Fruit fly (Drosophila melanogaster) whole organism, embryonic: Measurements from ENCODE around the gene CG1764.

ENCODE experiments used
- ATbp ChIP-seq: fragments of 200-800 bp; sonication (Bioruptor generic); optimal IDR thresholded peaks from 2 replicates; lab custom pipeline; 2017; ENCODE audit warnings: missing biosample characterization, mild to moderate bottlenecking, missing genetic modification characterization, missing genetic modification reagents
- Atf-2 ChIP-seq: fragments of 200-800 bp; sonication (Bioruptor generic); optimal IDR thresholded peaks from 2 replicates; lab custom pipeline; 2016; ENCODE audit warnings: missing biosample characterization, missing genetic modification characterization
- Bdp1 ChIP-seq: fragments of 200-800 bp; sonication (Bioruptor generic); optimal IDR thresholded peaks from 3 replicates; lab custom pipeline; 2016; ENCODE audit warnings: missing biosample characterization, missing genetic modification characterization
- Bgb ChIP-seq: fragments of 200-800 bp; sonication (Bioruptor generic); IDR thresholded peaks from 2 replicates; pipeline ENCODE4 v1.3.6; 2022; ENCODE audit warnings: missing biosample characterization, missing genetic modification characterization; ENCODE audit not compliant: partially characterized antibody
- CG10462 ChIP-seq: fragments of 200-800 bp; sonication (Bioruptor generic); optimal IDR thresholded peaks from 2 replicates; lab custom pipeline; 2016; ENCODE audit warnings: missing biosample characterization, missing genetic modification characterization
- CG12219 ChIP-seq: fragments of 200-800 bp; sonication (Bioruptor generic); optimal IDR thresholded peaks from 3 replicates; lab custom pipeline; 2018; ENCODE audit warnings: missing biosample characterization, mild to moderate bottlenecking, missing genetic modification characterization
- CG13123 ChIP-seq: fragments of 200-800 bp; sonication (Bioruptor generic); optimal IDR thresholded peaks from 2 replicates; lab custom pipeline; 2016; ENCODE audit warnings: missing biosample characterization, missing genetic modification characterization
- CG15011 ChIP-seq: fragments of 200-800 bp; sonication (Bioruptor generic); optimal IDR thresholded peaks from 3 replicates; lab custom pipeline; 2018; ENCODE audit warnings: missing biosample characterization, mild to moderate bottlenecking, missing genetic modification characterization
- CG2116 ChIP-seq: fragments of 200-800 bp; sonication (Bioruptor generic); optimal IDR thresholded peaks from 3 replicates; lab custom pipeline; 2018; ENCODE audit warnings: missing biosample characterization, mild to moderate bottlenecking, missing genetic modification characterization
- CG2678 ChIP-seq: fragments of 200-800 bp; sonication (Bioruptor generic); optimal IDR thresholded peaks from 3 replicates; lab custom pipeline; 2019; ENCODE audit warnings: missing biosample characterization, mild to moderate bottlenecking, missing genetic modification characterization, moderate library complexity
- CG30403 ChIP-seq: fragments of 200-800 bp; sonication (Bioruptor generic); optimal IDR thresholded peaks from 3 replicates; lab custom pipeline; 2016; ENCODE audit warnings: missing biosample characterization, missing genetic modification characterization
- CG31441 ChIP-seq: fragments of 200-800 bp; sonication (Bioruptor generic); IDR thresholded peaks from 2 replicates; pipeline ENCODE4 v1.3.6; 2022; ENCODE audit warnings: missing biosample characterization, missing genetic modification characterization
- CG32767 ChIP-seq: fragments of 200-800 bp; sonication (Bioruptor generic); IDR thresholded peaks from 2 replicates; pipeline ENCODE4 v1.3.6; 2022; ENCODE audit warnings: missing biosample characterization, missing genetic modification characterization
- CG3281 ChIP-seq: fragments of 200-800 bp; sonication (Bioruptor generic); optimal IDR thresholded peaks from 3 replicates; lab custom pipeline; 2017; ENCODE audit warnings: missing biosample characterization, mild to moderate bottlenecking, missing genetic modification characterization
- CG34224 ChIP-seq: fragments of 200-800 bp; sonication (Bioruptor generic); IDR thresholded peaks from 3 replicates; pipeline ENCODE4 v1.3.6; 2022; ENCODE audit warnings: missing biosample characterization, missing genetic modification characterization; ENCODE audit not compliant: partially characterized antibody
- CG34376 ChIP-seq: fragments of 200-800 bp; sonication (Bioruptor generic); optimal IDR thresholded peaks from 2 replicates; lab custom pipeline; 2018; ENCODE audit warnings: missing biosample characterization, mild to moderate bottlenecking, missing genetic modification characterization
- CG4282 ChIP-seq: fragments of 200-800 bp; sonication (Bioruptor generic); optimal IDR thresholded peaks from 2 replicates; lab custom pipeline; 2016; ENCODE audit warnings: missing biosample characterization, missing genetic modification characterization
- CG4404 ChIP-seq: fragments of 200-800 bp; sonication (Bioruptor generic); IDR thresholded peaks from 2 replicates; pipeline ENCODE4 v1.3.6; 2022; ENCODE audit warnings: missing biosample characterization, missing genetic modification characterization
- CG4730 ChIP-seq: fragments of 200-800 bp; sonication (Bioruptor generic); IDR thresholded peaks from 2 replicates; pipeline ENCODE4 v1.3.6; 2022; ENCODE audit warnings: missing biosample characterization, missing genetic modification characterization
- CG5180 ChIP-seq: fragments of 200-800 bp; sonication (Bioruptor generic); optimal IDR thresholded peaks from 3 replicates; lab custom pipeline; 2017; ENCODE audit warnings: missing biosample characterization, missing genetic modification characterization, mild to moderate bottlenecking, moderate library complexity, missing genetic modification reagents
- CG5245 ChIP-seq: fragments of 200-800 bp; sonication (Bioruptor generic); optimal IDR thresholded peaks from 3 replicates; lab custom pipeline; 2016; ENCODE audit warnings: missing biosample characterization, missing genetic modification characterization
- CG6272 ChIP-seq: fragments of 200-800 bp; sonication (Bioruptor generic); IDR thresholded peaks from 2 replicates; pipeline ENCODE4 v1.3.6; 2022; ENCODE audit warnings: missing biosample characterization, missing genetic modification characterization
- CG6813 ChIP-seq: fragments of 200-800 bp; sonication (Bioruptor generic); optimal IDR thresholded peaks from 2 replicates; lab custom pipeline; 2017; ENCODE audit warnings: missing biosample characterization, missing genetic modification characterization, mild to moderate bottlenecking, moderate library complexity, missing genetic modification reagents
- CG7357 ChIP-seq: fragments of 200-800 bp; sonication (Bioruptor generic); IDR thresholded peaks from 3 replicates; pipeline ENCODE4 v1.3.6; 2022; ENCODE audit warnings: missing biosample characterization, missing genetic modification characterization
- CG9797 ChIP-seq: fragments of 200-800 bp; sonication (Bioruptor generic); optimal IDR thresholded peaks from 3 replicates; lab custom pipeline; 2018; ENCODE audit warnings: missing biosample characterization, mild to moderate bottlenecking, missing genetic modification characterization
- Dll ChIP-seq: fragments of 200-800 bp; sonication (Bioruptor generic); IDR thresholded peaks from 4 replicates; pipeline ENCODE4 v1.3.6; 2022; ENCODE audit warnings: missing biosample characterization, missing genetic modification characterization; ENCODE audit not compliant: partially characterized antibody
- Fer1 ChIP-seq: fragments of 200-800 bp; sonication (Bioruptor generic); optimal IDR thresholded peaks from 2 replicates; lab custom pipeline; 2017; ENCODE audit warnings: missing biosample characterization, mild to moderate bottlenecking, missing genetic modification characterization
- HLH3B ChIP-seq: fragments of 200-800 bp; sonication (Bioruptor generic); IDR thresholded peaks from 2 replicates; pipeline ENCODE4 v1.3.6; 2022; ENCODE audit warnings: missing biosample characterization, missing genetic modification characterization
- Hmr ChIP-seq: fragments of 200-800 bp; sonication (Bioruptor generic); optimal IDR thresholded peaks from 3 replicates; lab custom pipeline; 2017; ENCODE audit warnings: mild to moderate bottlenecking, missing biosample characterization, missing genetic modification reagents, missing genetic modification characterization
- Meics ChIP-seq: fragments of 200-800 bp; sonication (Bioruptor generic); optimal IDR thresholded peaks from 2 replicates; lab custom pipeline; 2017; ENCODE audit warnings: missing biosample characterization, mild to moderate bottlenecking, missing genetic modification characterization
- TFAM ChIP-seq: fragments of 200-800 bp; sonication (Bioruptor generic); optimal IDR thresholded peaks from 2 replicates; lab custom pipeline; 2017; ENCODE audit warnings: missing biosample characterization, missing genetic modification characterization, inconsistent platforms
- amos ChIP-seq: fragments of 200-800 bp; sonication (Bioruptor generic); IDR thresholded peaks from 2 replicates; pipeline ENCODE4 v1.3.6; 2022; ENCODE audit warnings: missing biosample characterization, missing genetic modification characterization; ENCODE audit not compliant: partially characterized antibody
- cad ChIP-seq: fragments of >200 bp; optimal IDR thresholded peaks from 2 replicates; lab custom pipeline; 2017; ENCODE audit warnings: missing biosample characterization, missing genetic modification characterization
- crc ChIP-seq: fragments of 200-800 bp; sonication (Bioruptor generic); optimal IDR thresholded peaks from 2 replicates; lab custom pipeline; 2016; ENCODE audit warnings: missing biosample characterization, missing genetic modification characterization
- cwo ChIP-seq: fragments of 200-800 bp; sonication (Bioruptor generic); optimal IDR thresholded peaks from 3 replicates; lab custom pipeline; 2017; ENCODE audit warnings: missing biosample characterization, missing genetic modification characterization, mild to moderate bottlenecking, moderate library complexity, missing genetic modification reagents
- gcm ChIP-seq: fragments of 200-800 bp; sonication (Bioruptor generic); optimal IDR thresholded peaks from 2 replicates; lab custom pipeline; 2019; ENCODE audit warnings: missing biosample characterization, mild to moderate bottlenecking, missing genetic modification characterization, moderate library complexity
- ham ChIP-seq: fragments of 200-800 bp; sonication (Bioruptor generic); IDR thresholded peaks from 2 replicates; pipeline ENCODE4 v1.3.6; 2022; ENCODE audit warnings: missing biosample characterization, missing genetic modification characterization
- hkb ChIP-seq, 2 experiments: fragments of 200-800 bp in 1 of 2; fragments of >200 bp in 1 of 2; sonication (Bioruptor generic) in 1 of 2; IDR thresholded peaks in 1 of 2; optimal IDR thresholded peaks in 1 of 2; 2 replicates each; pipeline versions ENCODE4 v1.3.6 to Lab custom; 2017 to 2022; ENCODE audit warnings: missing biosample characterization in 1 of 2, missing genetic modification characterization in 1 of 2
- ind ChIP-seq: fragments of 200-800 bp; sonication (Bioruptor generic); optimal IDR thresholded peaks from 3 replicates; lab custom pipeline; 2016; ENCODE audit warnings: missing biosample characterization, missing genetic modification characterization
- ken ChIP-seq: fragments of 200-800 bp; sonication (Bioruptor generic); IDR thresholded peaks from 3 replicates; pipeline ENCODE4 v1.3.6; 2022; ENCODE audit warnings: missing biosample characterization, missing genetic modification characterization
- knrl ChIP-seq: fragments of 200-800 bp; sonication (Bioruptor generic); IDR thresholded peaks from 3 replicates; pipeline ENCODE4 v1.3.6; 2022; ENCODE audit warnings: missing biosample characterization, missing genetic modification characterization; ENCODE audit not compliant: partially characterized antibody
- lmd ChIP-seq: fragments of 200-800 bp; sonication (Bioruptor generic); IDR thresholded peaks from 2 replicates; pipeline ENCODE4 v1.3.6; 2022; ENCODE audit warnings: missing biosample characterization, missing genetic modification characterization
- nom ChIP-seq: fragments of 200-800 bp; sonication (Bioruptor generic); optimal IDR thresholded peaks from 2 replicates; lab custom pipeline; 2017; ENCODE audit warnings: missing biosample characterization, missing genetic modification characterization, mild to moderate bottlenecking, moderate library complexity, missing genetic modification reagents
- pb ChIP-seq: fragments of 200-800 bp; sonication (Bioruptor generic); optimal IDR thresholded peaks from 3 replicates; lab custom pipeline; 2016; ENCODE audit warnings: missing biosample characterization, missing genetic modification characterization
- peb ChIP-seq: fragments of 200-800 bp; sonication (Bioruptor generic); IDR thresholded peaks from 2 replicates; pipeline ENCODE4 v1.3.6; 2022; ENCODE audit warnings: missing biosample characterization, missing genetic modification characterization
- salm ChIP-seq: fragments of 200-800 bp; sonication (Bioruptor generic); optimal IDR thresholded peaks from 2 replicates; lab custom pipeline; 2018; ENCODE audit warnings: missing biosample characterization, mild to moderate bottlenecking, missing genetic modification characterization
- scrt ChIP-seq: fragments of 200-800 bp; sonication (Bioruptor generic); optimal IDR thresholded peaks from 2 replicates; lab custom pipeline; 2018; ENCODE audit warnings: missing biosample characterization, mild to moderate bottlenecking, missing genetic modification characterization, moderate library complexity
- so ChIP-seq: fragments of 200-800 bp; sonication (Bioruptor generic); IDR thresholded peaks from 3 replicates; pipeline ENCODE4 v1.3.6; 2022; ENCODE audit warnings: missing biosample characterization, missing genetic modification characterization
- ttk ChIP-seq: fragments of 200-800 bp; sonication (Bioruptor generic); IDR thresholded peaks from 2 replicates; pipeline ENCODE4 v2.1.2; 2022; ENCODE audit warnings: missing biosample characterization, missing genetic modification characterization
- usp ChIP-seq: fragments of >200 bp; optimal IDR thresholded peaks from 2 replicates; lab custom pipeline; 2017; ENCODE audit warnings: missing biosample characterization, missing genetic modification characterization

Gene CG1764

DNA sequence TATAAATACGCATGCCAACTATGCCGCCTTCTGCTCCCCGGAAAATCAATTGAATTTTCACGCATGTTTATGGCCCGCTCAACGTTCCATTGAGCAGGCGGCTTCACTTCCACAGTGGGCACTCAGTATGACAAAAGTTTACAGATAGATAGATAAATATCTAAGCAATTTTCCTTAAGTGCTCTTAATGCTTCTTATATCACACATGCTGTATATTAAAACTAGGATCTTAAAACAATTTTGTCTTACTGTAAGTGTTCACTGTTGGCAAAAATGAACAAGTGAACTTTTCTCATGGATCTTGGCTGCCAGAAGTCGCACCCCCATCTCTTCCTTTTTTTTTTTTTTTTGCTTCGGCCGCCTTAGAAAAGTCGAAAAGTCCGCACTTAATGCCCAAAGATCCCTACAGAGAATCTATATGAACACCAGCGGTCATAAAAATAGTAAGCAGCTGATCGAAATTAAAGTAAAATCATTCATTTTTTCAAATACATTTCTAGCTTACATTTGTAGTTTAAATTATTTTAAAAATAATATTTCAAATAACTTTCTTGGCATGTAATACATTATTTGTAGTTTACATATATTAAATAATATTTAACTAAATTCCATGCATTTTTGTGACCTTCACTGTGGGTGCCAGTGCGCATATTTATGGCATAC is 49.0 kb downstream of the CG1764 start (continued):
- no peak for TF ChIP-seq Dll
- no peak for TF ChIP-seq Atf-2 (GFP tag; lab: Kevin White, UChicago)
- no peak for TF ChIP-seq CG7357 (GFP tag; lab: Robert Waterston, UW)
- no peak for TF ChIP-seq Fer1 (GFP tag; lab: Kevin White, UChicago)
- TF ChIP-seq CG5180: no peak
- TF ChIP-seq CG5245 (GFP tag; lab: Kevin White, UChicago): peak; percentile 25
- TF ChIP-seq CG31441 (GFP tag; lab: Robert Waterston, UW): peak; percentile 69; the same call in 1 of the 2 replicates
- no peak for TF ChIP-seq CG9797
- no peak for TF ChIP-seq CG4282 (GFP tag; lab: Kevin White, UChicago)
- peak; percentile 21; the same call in 1 of the 2 replicates for TF ChIP-seq CG4730
- TF ChIP-seq scrt (GFP tag; lab: Kevin White, UChicago): no peak
- TF ChIP-seq CG6813 (GFP tag; lab: Kevin White, UChicago): no peak
- no peak for TF ChIP-seq knrl
- TF ChIP-seq CG12219: no peak
- TF ChIP-seq Bdp1: no peak
- peak; percentile 12 for TF ChIP-seq CG3281 (GFP tag; lab: Kevin White, UChicago)
- TF ChIP-seq usp (GFP tag; lab: Kevin White, UChicago): no peak
- TF ChIP-seq CG10462 (GFP tag; lab: Kevin White, UChicago): no peak
- TF ChIP-seq CG4404: no peak
- TF ChIP-seq pb (GFP tag; lab: Kevin White, UChicago): no peak
- TF ChIP-seq Meics (GFP tag; lab: Kevin White, UChicago): peak; percentile 31
- TF ChIP-seq CG34376: no peak
- no peak for TF ChIP-seq crc (GFP tag; lab: Kevin White, UChicago)
- no peak for TF ChIP-seq Bgb
- no peak for TF ChIP-seq TFAM (GFP tag; lab: Kevin White, UChicago)
- no peak for TF ChIP-seq CG34224 (GFP tag; lab: Robert Waterston, UW)
- no peak for TF ChIP-seq nom
- peak; percentile 40 for TF ChIP-seq CG30403 (GFP tag; lab: Kevin White, UChicago)
- TF ChIP-seq ind (GFP tag; lab: Kevin White, UChicago): peak; percentile 40
- TF ChIP-seq CG2678 (tag; lab: Kevin White, UChicago): peak; percentile 56
- no peak for TF ChIP-seq peb (GFP tag; lab: Robert Waterston, UW)
- no peak for TF ChIP-seq salm
- TF ChIP-seq gcm (GFP tag; lab: Kevin White, UChicago): peak; percentile 1
- TF ChIP-seq HLH3B (GFP tag; lab: Robert Waterston, UW): peak; percentile 44
- no peak for TF ChIP-seq CG15011 (GFP tag; lab: Kevin White, UChicago)
- TF ChIP-seq CG13123: no peak
- no peak for TF ChIP-seq CG32767 (GFP tag; lab: Robert Waterston, UW)
- peak; percentile 56 for TF ChIP-seq lmd (GFP tag; lab: Robert Waterston, UW)
- no peak for TF ChIP-seq hkb (optimal IDR thresholded peaks at IDR 0.05; lab: Kevin White, UChicago)
- peak; percentile 64 for TF ChIP-seq hkb (GFP tag; IDR thresholded peaks at IDR 0.05; lab: Robert Waterston, UW)
- no peak for TF ChIP-seq amos (GFP tag; lab: Robert Waterston, UW)
- TF ChIP-seq ham: no peak
- TF ChIP-seq Hmr: peak; percentile 27
- no peak for TF ChIP-seq so (GFP tag; lab: Robert Waterston, UW)
- TF ChIP-seq ken: peak; percentile 67
- no peak for TF ChIP-seq cwo (GFP tag; lab: Kevin White, UChicago)
- peak; percentile 31 for TF ChIP-seq ATbp
- no peak for TF ChIP-seq CG2116 (GFP tag; lab: Kevin White, UChicago)
- TF ChIP-seq cad (GFP tag; lab: Kevin White, UChicago): no peak
- peak; percentile 18; the same call in 1 of the 2 replicates for TF ChIP-seq CG6272
- peak; percentile 58 for TF ChIP-seq ttk (GFP tag; lab: Robert Waterston, UW)
